Worm (Caenorhabditis elegans) whole organism, L4 larva: ENCODE data around the gene ifa-3.

ENCODE experiments used
- D1046.2 ChIP-seq: fragments of 200-800 bp; sonication (Bioruptor generic); IDR thresholded peaks from 2 replicates; pipeline ENCODE4 v1.3.6; 2022; ENCODE audit warnings: missing genetic modification characterization, missing compliant biosample characterization
- F10B5.3 ChIP-seq: sonication (generic microtip); optimal IDR thresholded peaks from 2 replicates; lab custom pipeline; 2016; ENCODE audit warnings: mild to moderate bottlenecking, missing genetic modification characterization, missing compliant biosample characterization
- F26F4.8 ChIP-seq: fragments of 200-800 bp; sonication (Bioruptor generic); conservative IDR thresholded peaks from 2 replicates; pipeline ENCODE4 v1.3.6; 2022; ENCODE audit warnings: missing genetic modification characterization, missing compliant biosample characterization
- F37D6.2 ChIP-seq: sonication (generic microtip); optimal IDR thresholded peaks from 2 replicates; lab custom pipeline; 2016; ENCODE audit warnings: mild to moderate bottlenecking, missing genetic modification characterization, missing compliant biosample characterization
- F49E8.2 ChIP-seq: sonication (generic microtip); optimal IDR thresholded peaks from 2 replicates; lab custom pipeline; 2016; ENCODE audit warnings: missing compliant biosample characterization, mild to moderate bottlenecking, missing genetic modification characterization, borderline replicate concordance
- T20F7.1 ChIP-seq: fragments of 200-800 bp; sonication (Bioruptor generic); optimal IDR thresholded peaks from 2 replicates; lab custom pipeline; 2018; ENCODE audit warnings: mild to moderate bottlenecking, missing genetic modification characterization, missing compliant biosample characterization
- Y105C5A.15 ChIP-seq: fragments of 200-800 bp; sonication (Bioruptor generic); IDR thresholded peaks from 2 replicates; pipeline ENCODE4 v1.3.6; 2022; ENCODE audit warnings: missing genetic modification characterization, missing compliant biosample characterization
- Y5F2A.4 ChIP-seq: fragments of 200-800 bp; sonication (Bioruptor generic); optimal IDR thresholded peaks from 2 replicates; lab custom pipeline; 2018; ENCODE audit warnings: mild to moderate bottlenecking, missing genetic modification characterization, missing compliant biosample characterization
- ZK337.2 ChIP-seq: fragments of 200-800 bp; sonication (Bioruptor generic); IDR thresholded peaks from 2 replicates; pipeline ENCODE4 v1.3.6; 2022; ENCODE audit warnings: missing genetic modification reagents, missing genetic modification characterization, missing compliant biosample characterization
- ZK546.5 ChIP-seq, 2 experiments: sonication (generic microtip); optimal IDR thresholded peaks; 2 replicates each; lab custom pipeline; 2017; ENCODE audit warnings: missing biosample characterization in 2 of 2, missing genetic modification characterization in 2 of 2
- aly-2 ChIP-seq: sonication (generic microtip); optimal IDR thresholded peaks from 2 replicates; lab custom pipeline; 2018; ENCODE audit warnings: missing biosample characterization, missing genetic modification characterization
- ama-1 ChIP-seq: fragments of 150-350 bp; optimal IDR thresholded peaks from 2 replicates; lab custom pipeline; 2014; ENCODE audit warnings: inconsistent platforms, mixed read lengths
- arid-1 ChIP-seq: fragments of 200-800 bp; sonication (Bioruptor generic); conservative IDR thresholded peaks from 2 replicates; pipeline ENCODE4 v1.3.6; 2022; ENCODE audit warnings: missing genetic modification reagents, missing genetic modification characterization, missing compliant biosample characterization
- attf-4 ChIP-seq: sonication (generic microtip); optimal IDR thresholded peaks from 3 replicates; lab custom pipeline; 2017; ENCODE audit warnings: missing biosample characterization, missing genetic modification characterization
- ceh-20 ChIP-seq: fragments of 200-800 bp; sonication (Bioruptor generic); IDR thresholded peaks from 2 replicates; pipeline ENCODE4 v1.3.6; 2022; ENCODE audit warnings: missing genetic modification reagents, missing genetic modification characterization, missing compliant biosample characterization
- ceh-32 ChIP-seq: sonication (generic microtip); optimal IDR thresholded peaks from 2 replicates; lab custom pipeline; 2016; ENCODE audit warnings: mild to moderate bottlenecking, missing genetic modification characterization, missing compliant biosample characterization; ENCODE audit not compliant: poor library complexity
- ceh-62 ChIP-seq: sonication (generic microtip); optimal IDR thresholded peaks from 2 replicates; lab custom pipeline; 2017; ENCODE audit warnings: missing biosample characterization, missing genetic modification characterization
- ceh-82 ChIP-seq: sonication (generic microtip); optimal IDR thresholded peaks from 2 replicates; lab custom pipeline; 2017; ENCODE audit warnings: missing biosample characterization, missing genetic modification characterization
- cey-2 ChIP-seq: sonication (generic microtip); optimal IDR thresholded peaks from 3 replicates; lab custom pipeline; 2017; ENCODE audit warnings: missing genetic modification characterization, mild to moderate bottlenecking, missing compliant biosample characterization, antibody characterized with exemption, borderline replicate concordance; ENCODE audit not compliant: insufficient read depth
- ctbp-1 ChIP-seq: fragments of 200-800 bp; sonication (Bioruptor generic); IDR thresholded peaks from 2 replicates; pipeline ENCODE4 v1.3.6; 2022; ENCODE audit warnings: missing genetic modification reagents, missing genetic modification characterization, missing compliant biosample characterization
- daf-12 ChIP-seq: fragments of 150-350 bp; optimal IDR thresholded peaks from 2 replicates; lab custom pipeline; 2014; ENCODE audit warnings: missing biosample characterization, missing genetic modification reagents, missing genetic modification characterization
- dmd-6 ChIP-seq: fragments of 200-800 bp; sonication (Bioruptor generic); IDR thresholded peaks from 2 replicates; pipeline ENCODE4 v1.3.6; 2022; ENCODE audit warnings: missing genetic modification reagents, missing genetic modification characterization, missing compliant biosample characterization
- dmd-9 ChIP-seq: fragments of 200-800 bp; sonication (Bioruptor generic); IDR thresholded peaks from 2 replicates; pipeline ENCODE4 v1.3.6; 2022; ENCODE audit warnings: missing genetic modification reagents, missing genetic modification characterization, missing compliant biosample characterization
- duxl-1 ChIP-seq: sonication (generic microtip); optimal IDR thresholded peaks from 2 replicates; lab custom pipeline; 2016; ENCODE audit warnings: mild to moderate bottlenecking, missing genetic modification characterization, moderate library complexity, missing compliant biosample characterization; ENCODE audit not compliant: poor library complexity
- hlh-11 ChIP-seq: fragments of 200-800 bp; sonication (Bioruptor generic); optimal IDR thresholded peaks from 2 replicates; lab custom pipeline; 2018; ENCODE audit warnings: mild to moderate bottlenecking, missing genetic modification characterization, missing compliant biosample characterization
- hlh-30 ChIP-seq: sonication (generic microtip); optimal IDR thresholded peaks from 2 replicates; lab custom pipeline; 2017; ENCODE audit warnings: antibody characterized with exemption, mild to moderate bottlenecking, missing genetic modification characterization, missing compliant biosample characterization; ENCODE audit not compliant: insufficient read depth
- hmg-1.1 ChIP-seq: fragments of 200-800 bp; sonication (Bioruptor generic); IDR thresholded peaks from 2 replicates; pipeline ENCODE4 v1.3.6; 2022; ENCODE audit warnings: missing genetic modification reagents, missing genetic modification characterization, missing compliant biosample characterization
- jun-1 ChIP-seq: fragments of 150-350 bp; optimal IDR thresholded peaks from 2 replicates; lab custom pipeline; 2014; ENCODE audit warnings: missing biosample characterization, missing genetic modification reagents, missing genetic modification characterization
- lim-7 ChIP-seq: fragments of 200-800 bp; sonication (Bioruptor generic); IDR thresholded peaks from 2 replicates; pipeline ENCODE4 v1.3.6; 2022; ENCODE audit warnings: missing genetic modification characterization, missing compliant biosample characterization
- lin-15B ChIP-seq: fragments of 150-350 bp; sonication (generic microtip); optimal IDR thresholded peaks from 3 replicates; lab custom pipeline; 2014; ENCODE audit warnings: missing biosample characterization, missing genetic modification characterization
- lir-3 ChIP-seq: sonication (generic microtip); optimal IDR thresholded peaks from 2 replicates; lab custom pipeline; 2016; ENCODE audit warnings: mild to moderate bottlenecking, missing genetic modification characterization, missing compliant biosample characterization
- mdl-1 ChIP-seq, 2 experiments: fragments of 150-350 bp in 1 of 2; sonication (generic microtip) in 1 of 2; optimal IDR thresholded peaks; 2 replicates each; lab custom pipeline; 2014 to 2017; ENCODE audit warnings: missing biosample characterization in 2 of 2, missing genetic modification characterization in 2 of 2
- nhr-10 ChIP-seq: fragments of 150-350 bp; optimal IDR thresholded peaks from 2 replicates; lab custom pipeline; 2014; ENCODE audit warnings: missing biosample characterization, missing genetic modification characterization
- nhr-237 ChIP-seq: sonication (generic microtip); optimal IDR thresholded peaks from 2 replicates; lab custom pipeline; 2017; ENCODE audit warnings: missing biosample characterization, missing genetic modification characterization
- nhr-25 ChIP-seq: sonication (generic microtip); optimal IDR thresholded peaks from 2 replicates; lab custom pipeline; 2017; ENCODE audit warnings: missing genetic modification characterization, mild to moderate bottlenecking, missing compliant biosample characterization, antibody characterized with exemption, moderate library complexity, borderline replicate concordance; ENCODE audit not compliant: insufficient read depth
- nhr-28 ChIP-seq: fragments of 150-350 bp; optimal IDR thresholded peaks from 2 replicates; lab custom pipeline; 2014; ENCODE audit warnings: missing biosample characterization, missing genetic modification characterization
- nhr-41 ChIP-seq: fragments of 200-800 bp; sonication (Bioruptor generic); IDR thresholded peaks from 2 replicates; pipeline ENCODE4 v1.3.6; 2022; ENCODE audit warnings: missing genetic modification reagents, missing genetic modification characterization, missing compliant biosample characterization
- nhr-42 ChIP-seq: fragments of 200-800 bp; sonication (Bioruptor generic); IDR thresholded peaks from 2 replicates; pipeline ENCODE4 v1.3.6; 2022; ENCODE audit warnings: missing genetic modification characterization, missing compliant biosample characterization
- nhr-48 ChIP-seq: sonication (generic microtip); optimal IDR thresholded peaks from 2 replicates; lab custom pipeline; 2016; ENCODE audit warnings: mild to moderate bottlenecking, missing genetic modification characterization, missing compliant biosample characterization
- nhr-6 ChIP-seq: fragments of 150-350 bp; optimal IDR thresholded peaks from 2 replicates; lab custom pipeline; 2014; ENCODE audit warnings: missing biosample characterization, missing genetic modification characterization
- nhr-77 ChIP-seq: fragments of 150-350 bp; optimal IDR thresholded peaks from 2 replicates; lab custom pipeline; 2014; ENCODE audit warnings: missing biosample characterization, missing genetic modification characterization
- pqm-1 ChIP-seq: sonication (generic microtip); optimal IDR thresholded peaks from 2 replicates; lab custom pipeline; 2017; ENCODE audit warnings: missing biosample characterization, missing genetic modification characterization
- saeg-2 ChIP-seq: fragments of 200-800 bp; sonication (Bioruptor generic); IDR thresholded peaks from 2 replicates; pipeline ENCODE4 v1.3.6; 2022; ENCODE audit warnings: missing genetic modification reagents, missing genetic modification characterization, missing compliant biosample characterization
- skn-1 ChIP-seq: fragments of 150-350 bp; optimal IDR thresholded peaks from 2 replicates; lab custom pipeline; 2014; ENCODE audit warnings: missing biosample characterization, missing genetic modification characterization
- snpc-4 ChIP-seq: fragments of 150-350 bp; optimal IDR thresholded peaks from 2 replicates; lab custom pipeline; 2014; ENCODE audit warnings: missing biosample characterization, missing genetic modification characterization
- spr-1 ChIP-seq: sonication (generic microtip); optimal IDR thresholded peaks from 2 replicates; lab custom pipeline; 2016; ENCODE audit warnings: mild to moderate bottlenecking, missing genetic modification characterization, missing compliant biosample characterization
- spr-3 ChIP-seq: fragments of 200-800 bp; sonication (Bioruptor generic); optimal IDR thresholded peaks from 2 replicates; lab custom pipeline; 2018; ENCODE audit warnings: mild to moderate bottlenecking, missing genetic modification characterization, missing compliant biosample characterization
- tag-97 ChIP-seq: fragments of 200-800 bp; sonication (Bioruptor generic); IDR thresholded peaks from 2 replicates; pipeline ENCODE4 v1.3.6; 2022; ENCODE audit warnings: missing genetic modification characterization, missing compliant biosample characterization
- tra-1 ChIP-seq: fragments of 200-800 bp; sonication (Bioruptor generic); IDR thresholded peaks from 2 replicates; pipeline ENCODE4 v1.3.6; 2022; ENCODE audit warnings: missing genetic modification reagents, missing genetic modification characterization, missing compliant biosample characterization
- unc-62 ChIP-seq, 3 experiments: fragments of 150-350 bp in 1 of 3; sonication (generic microtip); optimal IDR thresholded peaks in 2 of 3; peaks in 1 of 3; 1 replicate in 1 of 3; 2 replicates in 2 of 3; lab custom pipeline; 2014 to 2017; ENCODE audit warnings: missing biosample characterization in 3 of 3, missing genetic modification characterization in 3 of 3, missing genetic modification reagents in 3 of 3, missing genotype in 1 of 3
- vab-7 ChIP-seq: fragments of 200-800 bp; sonication (Bioruptor generic); IDR thresholded peaks from 2 replicates; pipeline ENCODE4 v1.3.6; 2022; ENCODE audit warnings: missing genetic modification reagents, missing genetic modification characterization, missing compliant biosample characterization
- zfp-2 ChIP-seq: sonication (generic microtip); optimal IDR thresholded peaks from 2 replicates; lab custom pipeline; 2016; ENCODE audit warnings: mild to moderate bottlenecking, missing genetic modification characterization, missing compliant biosample characterization

Gene ifa-3

ce11 chrX:16297123-16297522, 27.3 kb upstream of the ifa-3 start:
- TF ChIP-seq ceh-82 (tag; lab: Kevin White, UChicago) (no peak), ceh-32 (tag; lab: Kevin White, UChicago) (no peak), nhr-25 (no peak), lin-15B (tag; lab: Kevin White, UChicago) (no peak), daf-12 (tag; lab: Kevin White, UChicago) (no peak), spr-1 (no peak), ctbp-1 (GFP tag; lab: Robert Waterston, UW) (no peak), F26F4.8 (GFP tag; lab: Robert Waterston, UW) (no peak), ceh-62 (tag; lab: Kevin White, UChicago) (no peak), nhr-6 (tag; lab: Kevin White, UChicago) (no peak), hmg-1.1 (GFP tag; lab: Robert Waterston, UW) (peak; percentile 36; the same call in 1 of the 2 replicates), D1046.2 (no peak), duxl-1 (tag; lab: Kevin White, UChicago) (no peak), ZK546.5 (tag; optimal IDR thresholded peaks at IDR 0.05; lab: Kevin White, UChicago) (no peak), cey-2 (no peak), zfp-2 (tag; lab: Kevin White, UChicago) (no peak), nhr-48 (no peak), skn-1 (tag; lab: Kevin White, UChicago) (no peak), nhr-10 (no peak), ZK337.2 (GFP tag; lab: Robert Waterston, UW) (no peak), nhr-41 (GFP tag; lab: Robert Waterston, UW) (no peak), nhr-28 (peak; percentile 8), lim-7 (no peak), spr-3 (GFP tag; lab: Kevin White, UChicago) (no peak), ceh-20 (GFP tag; lab: Robert Waterston, UW) (no peak), dmd-6 (GFP tag; lab: Robert Waterston, UW) (peak; percentile 36; the same call in 1 of the 2 replicates), jun-1 (tag; lab: Kevin White, UChicago) (no peak), F10B5.3 (tag; lab: Kevin White, UChicago) (no peak), F37D6.2 (tag; lab: Kevin White, UChicago) (no peak), Y5F2A.4 (GFP tag; lab: Kevin White, UChicago) (no peak), Y105C5A.15 (no peak), unc-62 (GFP tag; optimal IDR thresholded peaks at IDR 0.05 in 1 of 2; lab: Kevin White, UChicago) (no peak), unc-62 (tag; optimal IDR thresholded peaks at IDR 0.05; lab: Kevin White, UChicago) (no peak), F49E8.2 (tag; lab: Kevin White, UChicago) (no peak), pqm-1 (tag; lab: Kevin White, UChicago) (no peak), saeg-2 (no peak), hlh-11 (tag; lab: Kevin White, UChicago) (peak; percentile 41), vab-7 (no peak), lir-3 (tag; lab: Kevin White, UChicago) (no peak), dmd-9 (GFP tag; lab: Robert Waterston, UW) (no peak), nhr-237 (tag; lab: Kevin White, UChicago) (no peak), nhr-77 (tag; lab: Kevin White, UChicago) (no peak), ama-1 (no peak), tag-97 (GFP tag; lab: Robert Waterston, UW) (no peak), mdl-1 (tag; optimal IDR thresholded peaks at IDR 0.05; lab: Kevin White, UChicago) (no peak), T20F7.1 (no peak), aly-2 (no peak), attf-4 (tag; lab: Kevin White, UChicago) (no peak), arid-1 (GFP tag; lab: Robert Waterston, UW) (no peak), snpc-4 (no peak), nhr-42 (GFP tag; lab: Robert Waterston, UW) (no peak), hlh-30 (tag; lab: Kevin White, UChicago) (peak; percentile 24), tra-1 (GFP tag; lab: Robert Waterston, UW) (no peak)
